Fruit fly (Drosophila melanogaster): ENCODE data around the gene CG32152.
A peak's percentile ranks its signal among the peaks of the same experiment; 100 is the strongest.

The CG32152 gene

DNA sequence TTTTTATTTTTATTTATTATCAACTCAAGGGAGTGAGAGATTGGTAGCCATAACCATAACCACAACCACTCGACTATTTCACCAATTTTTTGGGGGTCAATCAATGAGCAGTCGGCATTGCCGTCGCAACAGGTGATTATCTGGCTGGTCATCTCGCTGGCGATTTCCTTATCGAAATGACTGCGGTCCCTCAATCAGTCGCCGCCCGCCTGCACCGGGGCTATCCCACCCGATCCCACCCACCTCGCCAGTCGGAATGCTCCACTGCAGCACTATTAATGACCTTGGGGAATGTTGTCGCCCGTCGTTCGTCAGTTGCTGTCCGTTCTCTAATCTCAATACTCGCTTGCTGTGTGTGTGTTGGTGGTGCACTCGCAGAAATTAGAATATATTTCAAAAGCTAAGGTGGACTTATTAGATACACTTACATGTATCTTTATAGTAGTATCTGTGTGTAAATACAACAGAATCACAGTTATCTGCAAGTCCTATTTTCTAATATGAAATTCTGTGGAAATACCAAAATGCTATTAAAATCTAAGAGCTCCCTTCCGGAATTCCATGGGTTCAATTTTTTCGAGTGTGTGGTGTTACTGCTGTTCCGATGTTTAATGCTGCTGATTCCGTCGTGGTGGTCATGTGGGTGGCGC, 16.7 kb upstream of the CG32152 start:
- no peak for TF ChIP-seq zfh1 (GFP tag; IDR thresholded peaks at IDR 0.05)
- peak; percentile 73 for TF ChIP-seq Dip3 (GFP tag; optimal IDR thresholded peaks at IDR 0.05)
- TF ChIP-seq dan (GFP tag; IDR thresholded peaks at IDR 0.05), result no peak
- no peak for TF ChIP-seq Hr78 (GFP tag; optimal IDR thresholded peaks at IDR 0.05)
- no peak for TF ChIP-seq ac (GFP tag; optimal IDR thresholded peaks at IDR 0.05)
- TF ChIP-seq CG30403 (GFP tag; optimal IDR thresholded peaks at IDR 0.05), result peak; percentile 67
- TF ChIP-seq fru (optimal IDR thresholded peaks at IDR 0.05), result no peak
- TF ChIP-seq odd (GFP tag; optimal IDR thresholded peaks at IDR 0.05), result no peak
- TF ChIP-seq BtbVII (GFP tag; optimal IDR thresholded peaks at IDR 0.05), result peak; percentile 73
- no peak for TF ChIP-seq otp (GFP tag; IDR thresholded peaks at IDR 0.05)
- no peak for TF ChIP-seq ttk (GFP tag; IDR thresholded peaks at IDR 0.05)
- no peak for TF ChIP-seq CG14965 (GFP tag; optimal IDR thresholded peaks at IDR 0.05; ENCODE audit: borderline replicate concordance)
- TF ChIP-seq CG7357 (GFP tag; IDR thresholded peaks at IDR 0.05), result 0 out of 3 replicates have a peak, but pooled peaks have one; percentile 35
- TF ChIP-seq Mad (GFP tag; optimal IDR thresholded peaks at IDR 0.05), result peak; percentile 5
- peak; percentile 60 for TF ChIP-seq bcd (GFP tag; optimal IDR thresholded peaks at IDR 0.05)
- no peak for TF ChIP-seq HLH3B (GFP tag; IDR thresholded peaks at IDR 0.05)
- TF ChIP-seq Vsx1 (GFP tag; optimal IDR thresholded peaks at IDR 0.05), result no peak
- peak; percentile 33 for TF ChIP-seq CG4820 (GFP tag; optimal IDR thresholded peaks at IDR 0.05)
- no peak for TF ChIP-seq pita (GFP tag; optimal IDR thresholded peaks at IDR 0.05)
- TF ChIP-seq CG18619 (GFP tag; optimal IDR thresholded peaks at IDR 0.05), result peak; percentile 64
- TF ChIP-seq CG31365 (tag; optimal IDR thresholded peaks at IDR 0.05), result no peak
- TF ChIP-seq bab2 (GFP tag; optimal IDR thresholded peaks at IDR 0.05), result peak; percentile 57
- peak; percentile 15 for TF ChIP-seq CG6854 (GFP tag; optimal IDR thresholded peaks at IDR 0.05)
- TF ChIP-seq pan (optimal IDR thresholded peaks at IDR 0.05), result no peak
- peak in 1 of 2 experiments; percentile 57 for TF ChIP-seq pan (GFP tag; optimal IDR thresholded peaks at IDR 0.05 in 1 of 2, IDR thresholded peaks at IDR 0.05 in 1 of 2)
- peak; percentile 51; the same call in 1 of the 2 replicates for TF ChIP-seq vvl (GFP tag; IDR thresholded peaks at IDR 0.05)
- TF ChIP-seq CG18476 (GFP tag; optimal IDR thresholded peaks at IDR 0.05), result no peak
- peak; percentile 16 for TF ChIP-seq CG17802 (tag; optimal IDR thresholded peaks at IDR 0.05)
- peak; percentile 39 for TF ChIP-seq CG16815 (GFP tag; optimal IDR thresholded peaks at IDR 0.05)
- TF ChIP-seq E2f1 (GFP tag; IDR thresholded peaks at IDR 0.05), result peak; percentile 48
- no peak for TF ChIP-seq CG4282 (GFP tag; optimal IDR thresholded peaks at IDR 0.05)
- peak; percentile 48; the same call in 1 of the 2 replicates for TF ChIP-seq sisA (GFP tag; IDR thresholded peaks at IDR 0.05)
- TF ChIP-seq chinmo (GFP tag; IDR thresholded peaks at IDR 0.05; ENCODE audit: partially characterized antibody), result peak; percentile 56; the same call in 2 of the 4 replicates
- TF ChIP-seq Sox102F (GFP tag; optimal IDR thresholded peaks at IDR 0.05), result peak; percentile 56
- peak; percentile 60 for TF ChIP-seq Ssrp (tag; optimal IDR thresholded peaks at IDR 0.05)
- no peak; the same call in 1 of the 2 replicates for TF ChIP-seq ham (GFP tag; IDR thresholded peaks at IDR 0.05)
- TF ChIP-seq TFAM (GFP tag; optimal IDR thresholded peaks at IDR 0.05), result no peak
- no peak for TF ChIP-seq exex (tag; optimal IDR thresholded peaks at IDR 0.05)
- no peak for TF ChIP-seq wdn (GFP tag; IDR thresholded peaks at IDR 0.05)
- peak; percentile 81 for TF ChIP-seq CG15269 (tag; optimal IDR thresholded peaks at IDR 0.05)
- peak; percentile 53 for TF ChIP-seq CG10543 (GFP tag; optimal IDR thresholded peaks at IDR 0.05)
- peak; percentile 48 for TF ChIP-seq CG5245 (GFP tag; optimal IDR thresholded peaks at IDR 0.05)
- TF ChIP-seq CG4707 (GFP tag; optimal IDR thresholded peaks at IDR 0.05), result no peak
- no peak for TF ChIP-seq CG1024 (GFP tag; IDR thresholded peaks at IDR 0.05)
- peak; percentile 55 for TF ChIP-seq CG7987 (GFP tag; optimal IDR thresholded peaks at IDR 0.05)
- TF ChIP-seq Fer3 (tag; optimal IDR thresholded peaks at IDR 0.05), result peak; percentile 72
- TF ChIP-seq CG16813 (GFP tag; IDR thresholded peaks at IDR 0.05; ENCODE audit: partially characterized antibody), result no peak
- TF ChIP-seq pb (GFP tag; optimal IDR thresholded peaks at IDR 0.05), result no peak
- no peak for TF ChIP-seq cad (GFP tag; optimal IDR thresholded peaks at IDR 0.05)
- TF ChIP-seq Eip74EF (GFP tag; optimal IDR thresholded peaks at IDR 0.05), result peak in 1 of 2 experiments; percentile 25
